Fruit fly (Drosophila melanogaster): Measurements from ENCODE around the gene CG33293.

DNA sequence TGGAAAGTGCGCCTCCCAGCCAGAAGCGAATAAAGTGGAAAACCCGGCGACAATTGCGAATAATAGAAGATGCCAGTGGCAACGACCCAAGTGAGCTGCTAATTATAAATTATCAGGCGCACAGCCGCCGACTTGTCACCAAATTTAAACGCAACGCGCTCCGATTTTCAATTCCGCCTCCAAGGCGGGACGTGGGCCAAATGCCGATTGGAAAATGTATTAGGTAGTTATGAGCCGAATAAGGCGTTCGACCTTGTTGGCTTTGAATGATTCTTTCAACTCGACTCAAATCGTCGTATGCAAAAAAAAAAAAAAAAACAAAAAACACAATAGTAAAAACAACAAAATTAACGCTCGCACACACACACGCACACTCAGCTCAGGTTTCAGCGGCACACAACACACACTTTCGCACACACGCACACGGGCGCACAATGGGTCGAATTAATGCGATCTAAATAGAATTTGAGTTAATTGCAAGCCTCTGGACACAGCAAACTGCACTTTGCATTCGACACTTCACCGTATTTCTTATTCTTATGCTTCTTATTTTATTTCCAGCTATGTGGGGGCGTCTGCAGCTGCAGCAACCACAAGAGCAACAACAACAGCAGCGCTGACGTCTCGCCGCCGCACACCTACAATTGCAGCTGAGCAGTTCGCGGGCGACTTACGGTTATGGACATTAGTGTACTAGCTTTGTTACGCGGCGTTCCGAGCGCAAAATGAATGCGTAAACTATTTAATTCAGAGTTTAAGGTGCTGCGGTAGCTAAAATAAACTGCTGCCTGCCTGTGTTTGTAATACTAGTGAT is 8.9 kb downstream of the CG33293 start:
- no peak for TF ChIP-seq psq (optimal IDR thresholded peaks at IDR 0.05)
- TF ChIP-seq usp (GFP tag; optimal IDR thresholded peaks at IDR 0.05), result no peak
- TF ChIP-seq pan (optimal IDR thresholded peaks at IDR 0.05), result no peak
- TF ChIP-seq EcR (GFP tag; optimal IDR thresholded peaks at IDR 0.05), result no peak
- no peak for TF ChIP-seq Dll (optimal IDR thresholded peaks at IDR 0.05)
- TF ChIP-seq CG8478 (optimal IDR thresholded peaks at IDR 0.05), result no peak
